Worm (Caenorhabditis elegans): ENCODE results near the gene rab-14.

rab-14 gene

DNA sequence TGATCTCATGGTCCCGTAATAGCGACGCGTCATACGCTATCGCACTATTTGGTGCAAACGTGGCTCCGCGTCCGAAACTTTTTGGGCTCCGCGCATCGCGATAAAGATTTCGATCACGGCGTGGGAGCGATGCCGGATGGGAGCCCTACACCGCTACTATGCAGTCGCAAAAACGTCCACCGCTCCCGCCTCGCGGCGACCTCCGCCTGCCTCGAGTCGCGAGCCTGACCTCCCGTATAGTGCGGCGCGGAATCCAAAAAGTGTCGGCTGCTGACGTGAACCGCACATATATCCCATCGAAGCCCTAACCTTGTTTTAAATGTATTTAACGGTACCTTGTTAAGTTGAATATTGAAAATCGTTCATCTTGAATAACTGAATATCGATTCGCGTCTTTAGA is 44.0 kb upstream of the rab-14 start:
- TF ChIP-seq Y22D7AL.16 (tag; optimal IDR thresholded peaks at IDR 0.05), result no peak
- TF ChIP-seq ahr-1 (tag; optimal IDR thresholded peaks at IDR 0.05), result no peak
- no peak for TF ChIP-seq C38D4.7 (GFP tag; optimal IDR thresholded peaks at IDR 0.05)
- no peak for TF ChIP-seq lin-11 (tag; optimal IDR thresholded peaks at IDR 0.05)
- TF ChIP-seq che-1 (tag; optimal IDR thresholded peaks at IDR 0.05), result no peak
- no peak for TF ChIP-seq hlh-15 (tag; optimal IDR thresholded peaks at IDR 0.05)
- no peak for TF ChIP-seq F13H6.1 (tag; optimal IDR thresholded peaks at IDR 0.05)
- TF ChIP-seq ets-4 (tag; optimal IDR thresholded peaks at IDR 0.05), result no peak
- TF ChIP-seq unc-55 (GFP tag; optimal IDR thresholded peaks at IDR 0.05), result no peak
- no peak for TF ChIP-seq ceh-45 (GFP tag; IDR thresholded peaks at IDR 0.05)
- no peak for TF ChIP-seq zip-5 (tag; optimal IDR thresholded peaks at IDR 0.05)
- no peak for TF ChIP-seq lim-6 (tag; optimal IDR thresholded peaks at IDR 0.05)
- TF ChIP-seq npax-4 (tag; optimal IDR thresholded peaks at IDR 0.05), result no peak
- TF ChIP-seq sox-4 (tag; optimal IDR thresholded peaks at IDR 0.05), result no peak
- TF ChIP-seq K09A11.1 (tag; optimal IDR thresholded peaks at IDR 0.05; ENCODE audit: insufficient read depth), result no peak
- TF ChIP-seq eyg-1 (tag; optimal IDR thresholded peaks at IDR 0.05), result no peak
- TF ChIP-seq ceh-2 (tag; optimal IDR thresholded peaks at IDR 0.05), result no peak
- no peak for TF ChIP-seq pha-4 (tag; optimal IDR thresholded peaks at IDR 0.05)
- no peak for TF ChIP-seq ceh-34 (tag; optimal IDR thresholded peaks at IDR 0.05)

DNA sequence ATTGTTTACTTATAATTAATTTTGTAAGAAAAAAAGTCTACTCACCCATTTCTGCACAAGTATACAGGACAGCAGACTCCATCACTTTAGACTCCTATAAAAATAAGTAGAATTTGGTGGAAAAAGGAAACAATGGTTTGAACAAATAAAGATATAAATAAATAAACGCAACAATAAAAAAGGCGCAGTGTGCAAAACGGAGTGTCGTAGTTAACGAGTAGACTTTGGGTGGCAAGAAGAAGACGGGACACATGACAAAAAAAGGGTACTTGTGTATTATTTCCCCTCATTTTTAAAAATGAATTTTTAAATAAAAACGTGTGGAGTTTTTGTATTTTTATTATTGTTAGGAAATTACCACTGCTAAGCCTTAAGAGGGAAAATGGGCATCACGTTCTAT is 40.8 kb upstream of the rab-14 start, which contains the start of gene F59D12.5:
TSS of gene F59D12.5 (minus strand) at position 94 of the 400 bp plus-strand sequence.
- TF ChIP-seq mec-3 (tag; optimal IDR thresholded peaks at IDR 0.05; ENCODE audit: borderline replicate concordance), result no peak
- peak; percentile 6 for TF ChIP-seq unc-42 (tag; optimal IDR thresholded peaks at IDR 0.05)
- TF ChIP-seq pqm-1 (tag; optimal IDR thresholded peaks at IDR 0.05), result no peak
- no peak for TF ChIP-seq ama-1 (optimal IDR thresholded peaks at IDR 0.05)

DNA sequence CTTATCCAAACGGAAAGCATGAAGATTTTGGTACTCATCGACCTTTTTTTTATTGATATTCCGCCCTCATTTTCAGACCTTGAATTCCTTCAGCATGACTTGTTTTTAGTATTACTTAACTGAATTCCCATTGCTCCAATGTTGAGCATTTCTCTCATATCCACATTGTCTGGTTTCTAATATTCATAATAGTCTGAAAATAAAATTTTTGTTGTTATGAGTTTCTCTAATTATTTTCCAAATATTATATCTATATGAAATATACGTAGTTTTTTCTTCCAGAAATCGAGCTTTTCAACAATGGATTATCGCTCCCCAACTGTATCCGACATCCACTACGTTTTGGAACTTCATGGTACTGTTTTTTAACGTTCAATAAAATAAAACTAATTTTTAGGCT is 36.2 kb upstream of the rab-14 start, which contains the start of gene H08J19.1:
TSS of gene H08J19.1 (plus strand) at position 301 of the 400 bp plus-strand sequence.
- TF ChIP-seq unc-86 (tag; optimal IDR thresholded peaks at IDR 0.05), result no peak
- no peak for TF ChIP-seq Y22D7AL.16 (tag; optimal IDR thresholded peaks at IDR 0.05)
- TF ChIP-seq rnt-1 (tag; optimal IDR thresholded peaks at IDR 0.05), result no peak
- TF ChIP-seq syd-9 (tag; optimal IDR thresholded peaks at IDR 0.05), result no peak
- no peak for TF ChIP-seq dve-1 (tag; optimal IDR thresholded peaks at IDR 0.05)
- no peak for TF ChIP-seq hlh-6 (tag; optimal IDR thresholded peaks at IDR 0.05)
- TF ChIP-seq gmeb-2 (tag; optimal IDR thresholded peaks at IDR 0.05), result no peak
- TF ChIP-seq tbx-2 (tag; optimal IDR thresholded peaks at IDR 0.05), result no peak
- TF ChIP-seq npax-4 (tag; optimal IDR thresholded peaks at IDR 0.05), result no peak
- TF ChIP-seq dmd-4 (tag; optimal IDR thresholded peaks at IDR 0.05; ENCODE audit: borderline replicate concordance), result no peak
- no peak for TF ChIP-seq lin-11 (tag; optimal IDR thresholded peaks at IDR 0.05)
- TF ChIP-seq elt-4 (tag; optimal IDR thresholded peaks at IDR 0.05), result no peak
- no peak for TF ChIP-seq ceh-2 (tag; optimal IDR thresholded peaks at IDR 0.05)
- TF ChIP-seq pha-4 (tag; optimal IDR thresholded peaks at IDR 0.05), result no peak

DNA sequence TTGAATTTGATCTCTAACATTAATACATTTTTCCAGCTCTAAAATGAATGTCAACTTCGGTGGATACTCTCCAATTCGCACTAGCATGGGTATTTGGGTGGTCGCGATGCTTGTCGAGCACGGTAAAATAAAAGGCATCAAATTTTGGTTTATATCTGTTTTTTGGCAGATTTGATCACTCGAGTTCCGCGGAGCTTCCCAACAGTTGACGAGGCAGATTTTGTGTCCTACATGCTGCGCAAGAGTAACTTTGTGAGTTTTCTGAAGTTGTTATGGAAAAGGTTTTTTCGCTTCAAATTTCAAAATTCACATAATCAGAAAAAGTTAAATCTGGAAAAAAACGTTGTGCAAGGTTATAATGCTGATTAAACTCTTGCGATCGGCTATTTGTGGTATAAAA is 34.9 kb upstream of the rab-14 start:
- TF ChIP-seq pax-1 (tag; optimal IDR thresholded peaks at IDR 0.05) (no peak), fax-1 (tag; optimal IDR thresholded peaks at IDR 0.05) (no peak), elt-4 (tag; optimal IDR thresholded peaks at IDR 0.05) (no peak), hlh-13 (GFP tag; optimal IDR thresholded peaks at IDR 0.05) (no peak), C08G9.2 (tag; optimal IDR thresholded peaks at IDR 0.05) (no peak), tbx-2 (tag; optimal IDR thresholded peaks at IDR 0.05) (no peak), pqm-1 (tag; optimal IDR thresholded peaks at IDR 0.05) (no peak), pat-9 (tag; optimal IDR thresholded peaks at IDR 0.05) (no peak)
